Worm (Caenorhabditis elegans) whole organism, mixed stage, embryonic: ENCODE results near the gene F11C1.7.

Experiments used
- M03D4.4 ChIP-seq: sonication (generic microtip); optimal IDR thresholded peaks from 2 replicates; lab custom pipeline; 2017; ENCODE audit warnings: mild to moderate bottlenecking, missing genetic modification characterization, missing compliant biosample characterization
- blmp-1 ChIP-seq: fragments of 150-350 bp; optimal IDR thresholded peaks from 2 replicates; lab custom pipeline; 2014; ENCODE audit warnings: missing biosample characterization, missing genetic modification characterization
- ceh-43 ChIP-seq: fragments of 200-800 bp; sonication (Bioruptor generic); optimal IDR thresholded peaks from 2 replicates; lab custom pipeline; 2018; ENCODE audit warnings: mild to moderate bottlenecking, missing genetic modification characterization, moderate library complexity, missing compliant biosample characterization
- ceh-83 ChIP-seq: fragments of 200-800 bp; sonication (Bioruptor generic); optimal IDR thresholded peaks from 2 replicates; lab custom pipeline; 2018; ENCODE audit warnings: mild to moderate bottlenecking, missing genetic modification characterization, missing compliant biosample characterization
- ces-1 ChIP-seq: fragments of 150-350 bp; optimal IDR thresholded peaks from 2 replicates; lab custom pipeline; 2014; ENCODE audit warnings: missing biosample characterization, missing genetic modification reagents, missing genetic modification characterization
- cnd-1 ChIP-seq: fragments of 200-800 bp; sonication (Bioruptor generic); optimal IDR thresholded peaks from 2 replicates; lab custom pipeline; 2018; ENCODE audit warnings: mild to moderate bottlenecking, missing genetic modification characterization, missing compliant biosample characterization
- elt-1 ChIP-seq: sonication (generic microtip); optimal IDR thresholded peaks from 2 replicates; lab custom pipeline; 2017; ENCODE audit warnings: missing genetic modification characterization, mild to moderate bottlenecking, missing compliant biosample characterization, antibody characterized with exemption, moderate library complexity, borderline replicate concordance; ENCODE audit not compliant: insufficient read depth
- elt-3 ChIP-seq: fragments of 150-350 bp; optimal IDR thresholded peaks from 2 replicates; lab custom pipeline; 2014; ENCODE audit warnings: missing biosample characterization, missing genetic modification characterization
- flh-1 ChIP-seq: fragments of 200-800 bp; sonication (Bioruptor generic); optimal IDR thresholded peaks from 2 replicates; lab custom pipeline; 2018; ENCODE audit warnings: mild to moderate bottlenecking, missing genetic modification characterization, moderate library complexity, missing compliant biosample characterization
- hlh-1 ChIP-seq: fragments of 150-350 bp; optimal IDR thresholded peaks from 2 replicates; lab custom pipeline; 2014; ENCODE audit warnings: missing biosample characterization, missing genetic modification reagents, missing genetic modification characterization
- lin-32 ChIP-seq: fragments of 200-800 bp; sonication (Bioruptor generic); optimal IDR thresholded peaks from 2 replicates; lab custom pipeline; 2018; ENCODE audit warnings: mild to moderate bottlenecking, missing genetic modification characterization, missing compliant biosample characterization
- lsy-2 ChIP-seq: fragments of 150-350 bp; optimal IDR thresholded peaks from 2 replicates; lab custom pipeline; 2014; ENCODE audit warnings: missing biosample characterization, missing genetic modification characterization
- mab-5 ChIP-seq: fragments of 150-350 bp; optimal IDR thresholded peaks from 2 replicates; lab custom pipeline; 2014; ENCODE audit warnings: missing biosample characterization, missing genetic modification characterization
- mep-1 ChIP-seq: fragments of 150-350 bp; optimal IDR thresholded peaks from 2 replicates; lab custom pipeline; 2017; ENCODE audit warnings: missing biosample characterization, missing genetic modification reagents, missing genetic modification characterization, inconsistent platforms
- nhr-12 ChIP-seq: fragments of 150-350 bp; optimal IDR thresholded peaks from 2 replicates; lab custom pipeline; 2014; ENCODE audit warnings: missing biosample characterization, missing genetic modification characterization
- nhr-2 ChIP-seq: fragments of 150-350 bp; optimal IDR thresholded peaks from 2 replicates; lab custom pipeline; 2014; ENCODE audit warnings: missing biosample characterization, missing genetic modification characterization
- nhr-237 ChIP-seq: fragments of 150-350 bp; optimal IDR thresholded peaks from 2 replicates; lab custom pipeline; 2014; ENCODE audit warnings: missing biosample characterization, missing genetic modification characterization
- nhr-76 ChIP-seq: sonication (generic microtip); optimal IDR thresholded peaks from 2 replicates; lab custom pipeline; 2017; ENCODE audit warnings: missing biosample characterization, missing genetic modification characterization
- pha-4 ChIP-seq: fragments of 150-350 bp; optimal IDR thresholded peaks from 2 replicates; lab custom pipeline; 2018; ENCODE audit warnings: missing biosample characterization, missing genetic modification reagents, missing genetic modification characterization
- sem-2 ChIP-seq: fragments of 200-800 bp; sonication (Bioruptor generic); optimal IDR thresholded peaks from 2 replicates; lab custom pipeline; 2018; ENCODE audit warnings: mild to moderate bottlenecking, missing genetic modification characterization, missing compliant biosample characterization
- snpc-4 ChIP-seq: fragments of 150-350 bp; optimal IDR thresholded peaks from 2 replicates; lab custom pipeline; 2014; ENCODE audit warnings: missing biosample characterization, missing genetic modification characterization
- sptf-1 ChIP-seq: sonication (generic microtip); optimal IDR thresholded peaks from 2 replicates; lab custom pipeline; 2017; ENCODE audit warnings: mild to moderate bottlenecking, missing genetic modification characterization, moderate library complexity, missing compliant biosample characterization
- unc-120 ChIP-seq: sonication (generic microtip); optimal IDR thresholded peaks from 2 replicates; lab custom pipeline; 2017; ENCODE audit warnings: missing genetic modification characterization, missing compliant biosample characterization; ENCODE audit not compliant: poor library complexity, severe bottlenecking
- unc-39 ChIP-seq: fragments of 150-350 bp; optimal IDR thresholded peaks from 2 replicates; lab custom pipeline; 2014; ENCODE audit warnings: missing biosample characterization, missing genetic modification characterization
- zip-8 ChIP-seq: fragments of 150-350 bp; optimal IDR thresholded peaks from 2 replicates; lab custom pipeline; 2014; ENCODE audit warnings: missing biosample characterization, missing genetic modification characterization
- ztf-11 ChIP-seq: fragments of 150-350 bp; optimal IDR thresholded peaks from 2 replicates; lab custom pipeline; 2014; ENCODE audit warnings: missing biosample characterization, missing genetic modification characterization

Gene F11C1.7

ce11 chrX:13021446-13021845 is 32.3 kb downstream of the F11C1.7 start:
- TF ChIP-seq ces-1 (GFP tag; lab: Kevin White, UChicago) = peak; percentile 85
- no peak for TF ChIP-seq zip-8 (tag; lab: Kevin White, UChicago)

- TF ChIP-seq nhr-12 (no peak), nhr-237 (tag; lab: Kevin White, UChicago) (no peak), lsy-2 (tag; lab: Kevin White, UChicago) (no peak), lin-32 (GFP tag; lab: Kevin White, UChicago) (no peak), unc-120 (tag; lab: Kevin White, UChicago) (no peak)
Observed at ce11 chrX:13032610-13033009, 43.5 kb downstream of the F11C1.7 start, which contains the start of gene npr-10. npr-10 (minus strand) TSS chrX:13032710.

- TF ChIP-seq flh-1 (no peak), ces-1 (GFP tag; lab: Kevin White, UChicago) (peak; percentile 50), nhr-2 (no peak), unc-39 (no peak), sptf-1 (no peak)
- TF ChIP-seq, all 35 proteins: peak for 1
Observed at ce11 chrX:13033850-13034249, 44.7 kb downstream of the F11C1.7 start.

- TF ChIP-seq ceh-43 (GFP tag; lab: Kevin White, UChicago) = no peak
- TF ChIP-seq lin-32 (GFP tag; lab: Kevin White, UChicago) = no peak
- no peak for TF ChIP-seq zip-8 (tag; lab: Kevin White, UChicago)
- no peak for TF ChIP-seq mab-5 (tag; lab: Kevin White, UChicago)
- TF ChIP-seq ztf-11 (tag; lab: Kevin White, UChicago) = no peak
- TF ChIP-seq, all 35 proteins: peak for 0
Observed at ce11 chrX:13034333-13034732, 45.2 kb downstream of the F11C1.7 start.

- TF ChIP-seq mep-1 (tag; lab: Kevin White, UChicago) = no peak
- no peak for TF ChIP-seq cnd-1 (tag; lab: Kevin White, UChicago)
- no peak for TF ChIP-seq lsy-2 (tag; lab: Kevin White, UChicago)
- TF ChIP-seq blmp-1 (tag; lab: Kevin White, UChicago) = no peak
- no peak for TF ChIP-seq nhr-76 (tag; lab: Kevin White, UChicago)
- no peak for TF ChIP-seq pha-4 (tag; lab: Kevin White, UChicago)
- no peak for TF ChIP-seq unc-120 (tag; lab: Kevin White, UChicago)
- no peak for TF ChIP-seq unc-39
- no peak for TF ChIP-seq sem-2 (GFP tag; lab: Kevin White, UChicago)
- no peak for TF ChIP-seq elt-1 (tag; lab: Kevin White, UChicago)
- TF ChIP-seq snpc-4 (tag; lab: Kevin White, UChicago) = no peak
- no peak for TF ChIP-seq mab-5 (tag; lab: Kevin White, UChicago)
- no peak for TF ChIP-seq ceh-83 (GFP tag; lab: Kevin White, UChicago)
- no peak for TF ChIP-seq M03D4.4 (tag; lab: Kevin White, UChicago)
- TF ChIP-seq hlh-1 (tag; lab: Kevin White, UChicago) = no peak
- TF ChIP-seq elt-3 = no peak
Observed at ce11 chrX:13038791-13039190, 49.6 kb downstream of the F11C1.7 start.
